Worm (Caenorhabditis elegans) whole organism, early embryonic: ENCODE measurements around the gene F09C6.15.

Experiments
- ama-1 ChIP-seq: fragments of 150-350 bp; optimal IDR thresholded peaks from 2 replicates; lab custom pipeline; 2014
- ets-7 ChIP-seq: sonication (generic microtip); optimal IDR thresholded peaks from 2 replicates; lab custom pipeline; 2016; ENCODE audit warnings: missing genotype, missing genetic modification characterization, missing compliant biosample characterization
- hmg-4 ChIP-seq: fragments of 200-800 bp; sonication (Bioruptor generic); optimal IDR thresholded peaks from 2 replicates; lab custom pipeline; 2018; ENCODE audit warnings: mild to moderate bottlenecking, missing genetic modification characterization, missing compliant biosample characterization
- scrt-1 ChIP-seq: fragments of 200-800 bp; sonication (Bioruptor generic); IDR thresholded peaks from 2 replicates; pipeline ENCODE4 v1.3.6; 2022; ENCODE audit warnings: missing genetic modification characterization, missing compliant biosample characterization
- tra-4 ChIP-seq: sonication (generic microtip); optimal IDR thresholded peaks from 2 replicates; lab custom pipeline; 2017; ENCODE audit warnings: missing genetic modification characterization, missing compliant biosample characterization

- TF ChIP-seq ama-1 (no peak), ets-7 (tag; lab: Kevin White, UChicago) (no peak), scrt-1 (GFP tag; lab: Robert Waterston, UW) (no peak), hmg-4 (no peak), tra-4 (tag; lab: Kevin White, UChicago) (no peak)
Observed at ce11 chrV:16904612-16905011, 11.1 kb downstream of the F09C6.15 start, which contains the start of gene nhr-262.
